Worm (Caenorhabditis elegans) whole organism, young adult: ENCODE results near the gene rps-24.
A peak's percentile ranks its signal among the peaks of the same experiment; 100 is the strongest.

Source experiments
- B0336.3 ChIP-seq: fragments of 200-800 bp; sonication (Bioruptor generic); IDR thresholded peaks from 2 replicates; pipeline ENCODE4 v1.3.6; 2022; ENCODE audit warnings: missing genetic modification characterization, missing compliant biosample characterization
- D2030.7 ChIP-seq: fragments of 200-800 bp; sonication (Bioruptor generic); IDR thresholded peaks from 2 replicates; pipeline ENCODE4 v1.3.6; 2022; ENCODE audit warnings: missing genetic modification reagents, missing genetic modification characterization, missing compliant biosample characterization
- F10E7.11 ChIP-seq: sonication (generic microtip); optimal IDR thresholded peaks from 2 replicates; lab custom pipeline; 2017; ENCODE audit warnings: mild to moderate bottlenecking, missing genetic modification characterization, moderate library complexity, missing compliant biosample characterization
- F39B2.1 ChIP-seq: fragments of 200-800 bp; sonication (Bioruptor generic); IDR thresholded peaks from 2 replicates; pipeline ENCODE4 v1.3.6; 2022; ENCODE audit warnings: missing genetic modification reagents, missing genetic modification characterization, missing compliant biosample characterization
- F52B5.7 ChIP-seq: sonication (generic microtip); optimal IDR thresholded peaks from 2 replicates; lab custom pipeline; 2016; ENCODE audit warnings: mild to moderate bottlenecking, missing genetic modification characterization, missing compliant biosample characterization
- F57A8.1 ChIP-seq: fragments of 200-800 bp; sonication (Bioruptor generic); optimal IDR thresholded peaks from 2 replicates; lab custom pipeline; 2018; ENCODE audit warnings: mild to moderate bottlenecking, missing genetic modification characterization, moderate library complexity, missing compliant biosample characterization
- K11D2.4 ChIP-seq: fragments of 200-800 bp; sonication (Bioruptor generic); IDR thresholded peaks from 2 replicates; pipeline ENCODE4 v1.3.6; 2022; ENCODE audit warnings: missing genetic modification reagents, missing genetic modification characterization, missing compliant biosample characterization
- K12H6.12 ChIP-seq: fragments of 200-800 bp; sonication (Bioruptor generic); optimal IDR thresholded peaks from 2 replicates; lab custom pipeline; 2018; ENCODE audit warnings: mild to moderate bottlenecking, missing genetic modification characterization, missing compliant biosample characterization
- T26A5.8 ChIP-seq: sonication (generic microtip); optimal IDR thresholded peaks from 2 replicates; lab custom pipeline; 2016; ENCODE audit warnings: missing genetic modification characterization, missing compliant biosample characterization
- Y53G8AR.9 ChIP-seq: fragments of 200-800 bp; sonication (Bioruptor generic); conservative IDR thresholded peaks from 2 replicates; pipeline ENCODE4 v1.3.6; 2022; ENCODE audit warnings: missing genetic modification reagents, missing genetic modification characterization, missing compliant biosample characterization
- Y67H2A.10 ChIP-seq: fragments of 200-800 bp; sonication (Bioruptor generic); conservative IDR thresholded peaks from 2 replicates; pipeline ENCODE4 v1.3.6; 2022; ENCODE audit warnings: missing genetic modification reagents, missing genetic modification characterization, missing compliant biosample characterization
- Y95B8A.8 ChIP-seq: fragments of 200-800 bp; sonication (Bioruptor generic); IDR thresholded peaks from 2 replicates; pipeline ENCODE4 v1.3.6; 2022; ENCODE audit warnings: missing genetic modification reagents, missing genetic modification characterization, missing compliant biosample characterization
- ama-1 ChIP-seq, 3 experiments: fragments of 150-350 bp in 1 of 3; sonication (generic microtip) in 2 of 3; optimal IDR thresholded peaks; 2 replicates each; lab custom pipeline; 2014 to 2018; ENCODE audit warnings: missing biosample characterization in 2 of 3, missing genetic modification characterization in 2 of 3, missing genetic modification reagents in 2 of 3
- atf-7 ChIP-seq: sonication (generic microtip); optimal IDR thresholded peaks from 2 replicates; lab custom pipeline; 2017; ENCODE audit warnings: mild to moderate bottlenecking, missing genetic modification characterization, missing compliant biosample characterization
- athp-1 ChIP-seq: sonication (generic microtip); optimal IDR thresholded peaks from 2 replicates; lab custom pipeline; 2017; ENCODE audit warnings: mild to moderate bottlenecking, missing genetic modification characterization, missing compliant biosample characterization
- attf-5 ChIP-seq: fragments of 200-800 bp; sonication (Bioruptor generic); optimal IDR thresholded peaks from 2 replicates; lab custom pipeline; 2018; ENCODE audit warnings: mild to moderate bottlenecking, missing genetic modification characterization, missing compliant biosample characterization
- attf-6 ChIP-seq: fragments of 200-800 bp; sonication (Bioruptor generic); IDR thresholded peaks from 2 replicates; pipeline ENCODE4 v1.3.6; 2022; ENCODE audit warnings: missing genetic modification reagents, missing genetic modification characterization, missing compliant biosample characterization
- ccch-3 ChIP-seq: fragments of 200-800 bp; sonication (Bioruptor generic); optimal IDR thresholded peaks from 2 replicates; lab custom pipeline; 2018; ENCODE audit warnings: mild to moderate bottlenecking, missing genetic modification characterization, missing compliant biosample characterization
- cebp-1 ChIP-seq, 2 experiments: fragments of 200-800 bp in 1 of 2; sonication (Bioruptor generic) in 1 of 2; sonication (generic microtip) in 1 of 2; IDR thresholded peaks in 1 of 2; optimal IDR thresholded peaks in 1 of 2; 2 replicates each; pipeline versions ENCODE4 v1.3.6 to Lab custom; 2017 to 2022; ENCODE audit warnings: missing compliant biosample characterization in 2 of 2, missing genetic modification characterization in 2 of 2, mild to moderate bottlenecking in 1 of 2, missing genetic modification reagents in 1 of 2, moderate library complexity in 1 of 2
- ceh-100 ChIP-seq: fragments of 200-800 bp; sonication (Bioruptor generic); IDR thresholded peaks from 2 replicates; pipeline ENCODE4 v1.3.6; 2022; ENCODE audit warnings: missing genetic modification reagents, missing genetic modification characterization, missing compliant biosample characterization
- ceh-79 ChIP-seq: sonication (generic microtip); optimal IDR thresholded peaks from 2 replicates; lab custom pipeline; 2017; ENCODE audit warnings: mild to moderate bottlenecking, missing genetic modification characterization, missing compliant biosample characterization
- die-1 ChIP-seq: sonication (generic microtip); optimal IDR thresholded peaks from 2 replicates; lab custom pipeline; 2016; ENCODE audit warnings: missing genotype, mild to moderate bottlenecking, missing genetic modification characterization, missing compliant biosample characterization
- dox-1 ChIP-seq: fragments of 200-800 bp; sonication (Bioruptor generic); IDR thresholded peaks from 2 replicates; pipeline ENCODE4 v1.3.6; 2022; ENCODE audit warnings: missing genetic modification reagents, missing genetic modification characterization, missing compliant biosample characterization
- efl-1 ChIP-seq: fragments of 150-350 bp; optimal IDR thresholded peaks from 2 replicates; lab custom pipeline; 2014; ENCODE audit warnings: missing biosample characterization, missing genetic modification reagents, missing genetic modification characterization
- egl-18 ChIP-seq: fragments of 200-800 bp; sonication (Bioruptor generic); IDR thresholded peaks from 2 replicates; pipeline ENCODE4 v1.3.6; 2022; ENCODE audit warnings: missing genetic modification reagents, missing genetic modification characterization, missing compliant biosample characterization
- egrh-3 ChIP-seq: fragments of 200-800 bp; sonication (Bioruptor generic); IDR thresholded peaks from 2 replicates; pipeline ENCODE4 v1.3.6; 2022; ENCODE audit warnings: missing genetic modification reagents, missing genetic modification characterization, missing compliant biosample characterization
- gei-17 ChIP-seq: fragments of 200-800 bp; sonication (Bioruptor generic); optimal IDR thresholded peaks from 2 replicates; lab custom pipeline; 2018; ENCODE audit warnings: mild to moderate bottlenecking, missing genetic modification characterization, missing compliant biosample characterization
- hlh-12 ChIP-seq: sonication (generic microtip); optimal IDR thresholded peaks from 2 replicates; lab custom pipeline; 2016; ENCODE audit warnings: missing genetic modification characterization, missing compliant biosample characterization
- hmg-1.2 ChIP-seq: fragments of 200-800 bp; sonication (Bioruptor generic); IDR thresholded peaks from 2 replicates; pipeline ENCODE4 v1.3.6; 2022; ENCODE audit warnings: missing genetic modification reagents, missing genetic modification characterization, missing compliant biosample characterization
- hrde-1 ChIP-seq: sonication (generic microtip); optimal IDR thresholded peaks from 2 replicates; lab custom pipeline; 2016; ENCODE audit warnings: missing genetic modification characterization, mild to moderate bottlenecking, missing compliant biosample characterization, moderate library complexity, missing genotype, missing genetic modification reagents, borderline replicate concordance
- hsf-1 ChIP-seq: fragments of 200-800 bp; sonication (Bioruptor generic); IDR thresholded peaks from 2 replicates; pipeline ENCODE4 v1.3.6; 2022; ENCODE audit warnings: missing genetic modification reagents, missing genetic modification characterization, missing compliant biosample characterization
- lag-1 ChIP-seq: fragments of 200-800 bp; sonication (Bioruptor generic); IDR thresholded peaks from 2 replicates; pipeline ENCODE4 v1.3.6; 2022; ENCODE audit warnings: missing genetic modification reagents, missing genetic modification characterization, missing compliant biosample characterization
- let-607 ChIP-seq, 2 experiments: fragments of 200-800 bp in 1 of 2; sonication (Bioruptor generic) in 1 of 2; sonication (generic microtip) in 1 of 2; optimal IDR thresholded peaks; 2 replicates each; lab custom pipeline; 2016 to 2018; ENCODE audit warnings: mild to moderate bottlenecking in 2 of 2, missing compliant biosample characterization in 2 of 2, missing genetic modification characterization in 2 of 2, moderate library complexity in 2 of 2, missing genotype in 1 of 2
- lin-35 ChIP-seq, 3 experiments: fragments of 150-350 bp in 2 of 3; sonication (generic microtip) in 1 of 3; optimal IDR thresholded peaks; 2 replicates each; lab custom pipeline; 2014 to 2018; ENCODE audit warnings: missing biosample characterization in 3 of 3, missing genetic modification characterization in 3 of 3, missing genetic modification reagents in 3 of 3
- lin-40 ChIP-seq: sonication (generic microtip); optimal IDR thresholded peaks from 2 replicates; lab custom pipeline; 2016; ENCODE audit warnings: missing genetic modification characterization, mild to moderate bottlenecking, missing compliant biosample characterization, missing genotype, missing genetic modification reagents
- lin-54 ChIP-seq: fragments of 200-800 bp; sonication (Bioruptor generic); optimal IDR thresholded peaks from 2 replicates; lab custom pipeline; 2018; ENCODE audit warnings: mild to moderate bottlenecking, missing genetic modification characterization, missing compliant biosample characterization
- lsl-1 ChIP-seq: fragments of 200-800 bp; sonication (Bioruptor generic); optimal IDR thresholded peaks from 2 replicates; lab custom pipeline; 2018; ENCODE audit warnings: mild to moderate bottlenecking, missing genetic modification characterization, moderate library complexity, missing compliant biosample characterization
- madf-10 ChIP-seq: sonication (generic microtip); optimal IDR thresholded peaks from 2 replicates; lab custom pipeline; 2016; ENCODE audit warnings: mild to moderate bottlenecking, missing genetic modification characterization, missing compliant biosample characterization
- mcd-1 ChIP-seq: fragments of 200-800 bp; sonication (Bioruptor generic); IDR thresholded peaks from 2 replicates; pipeline ENCODE4 v1.3.6; 2022; ENCODE audit warnings: missing genetic modification reagents, missing genetic modification characterization, missing compliant biosample characterization
- mxl-1 ChIP-seq: sonication (generic microtip); optimal IDR thresholded peaks from 2 replicates; lab custom pipeline; 2016; ENCODE audit warnings: missing genetic modification characterization, missing compliant biosample characterization
- nhr-80 ChIP-seq: sonication (generic microtip); optimal IDR thresholded peaks from 2 replicates; lab custom pipeline; 2016; ENCODE audit warnings: missing genetic modification characterization, missing compliant biosample characterization
- pbrm-1 ChIP-seq: fragments of 200-800 bp; sonication (Bioruptor generic); IDR thresholded peaks from 2 replicates; pipeline ENCODE4 v1.3.6; 2022; ENCODE audit warnings: missing genetic modification reagents, missing genetic modification characterization, missing compliant biosample characterization
- sea-2 ChIP-seq: fragments of 200-800 bp; sonication (Bioruptor generic); IDR thresholded peaks from 2 replicates; pipeline ENCODE4 v1.3.6; 2022; ENCODE audit warnings: missing genetic modification characterization, missing compliant biosample characterization
- snpc-4 ChIP-seq, 5 experiments: fragments of 150-350 bp in 1 of 5; sonication (generic microtip) in 4 of 5; optimal IDR thresholded peaks; 2 replicates each; lab custom pipeline; 2014 to 2018; ENCODE audit warnings: missing genetic modification characterization in 5 of 5, missing biosample characterization in 3 of 5, antibody characterized with exemption in 2 of 5, mild to moderate bottlenecking in 2 of 5, missing compliant biosample characterization in 2 of 5, missing genotype in 2 of 5, moderate library complexity in 2 of 5, missing genetic modification reagents in 1 of 5
- tbx-9 ChIP-seq: sonication (generic microtip); optimal IDR thresholded peaks from 2 replicates; lab custom pipeline; 2016; ENCODE audit warnings: borderline replicate concordance, missing genetic modification characterization, inconsistent platforms, missing compliant biosample characterization

The rps-24 gene

DNA sequence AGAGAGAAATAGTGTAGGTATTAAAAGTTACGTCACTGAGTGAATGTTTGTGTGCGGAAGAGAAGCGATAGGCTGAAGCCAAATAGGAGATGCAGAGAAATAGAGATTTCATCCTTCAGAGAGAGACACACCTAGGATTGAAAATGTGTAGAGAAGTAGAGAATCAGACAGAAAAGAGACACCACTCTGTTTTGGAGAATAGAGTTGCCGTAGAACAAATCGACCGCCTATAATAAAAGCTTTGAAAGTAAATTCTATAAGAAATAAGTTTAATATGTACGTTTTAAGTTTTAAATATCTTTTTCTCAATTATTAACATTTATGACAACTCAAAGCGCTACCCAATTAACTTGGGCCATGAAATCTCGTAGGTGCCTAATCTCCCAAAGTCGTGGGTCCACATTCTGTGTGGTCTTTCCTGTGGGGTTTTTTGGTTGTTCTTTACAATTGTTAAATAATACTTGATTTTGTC, 24.8 kb downstream of the rps-24 start, which contains the start of gene T07A9.12:
Gene T07A9.12, plus strand, starts transcription at position 448 of the 472 bp plus-strand sequence.
- TF ChIP-seq snpc-4 (GFP tag; optimal IDR thresholded peaks at IDR 0.05; lab: Kevin White, UChicago) (no peak), snpc-4 (tag; optimal IDR thresholded peaks at IDR 0.05; lab: Kevin White, UChicago) (peak in 1 of 4 experiments; percentile 34), attf-6 (GFP tag; lab: Robert Waterston, UW) (no peak), let-607 (tag; optimal IDR thresholded peaks at IDR 0.05; lab: Kevin White, UChicago) (peak in 1 of 2 experiments; percentile 32), mcd-1 (GFP tag; lab: Robert Waterston, UW) (peak; percentile 45), K11D2.4 (GFP tag; lab: Robert Waterston, UW) (0 out of 2 replicates have a peak, but pooled peaks have one; percentile 13), hlh-12 (tag; lab: Kevin White, UChicago) (no peak), egrh-3 (GFP tag; lab: Robert Waterston, UW) (peak; percentile 21; the same call in 1 of the 2 replicates), Y67H2A.10 (GFP tag; lab: Robert Waterston, UW) (no peak), ceh-100 (peak; percentile 90), nhr-80 (tag; lab: Kevin White, UChicago) (peak; percentile 45), lin-40 (tag; lab: Kevin White, UChicago) (peak; percentile 72), lin-35 (GFP tag; optimal IDR thresholded peaks at IDR 0.05; lab: Kevin White, UChicago) (peak in 1 of 3 experiments; percentile 39), attf-5 (peak; percentile 83), cebp-1 (GFP tag; IDR thresholded peaks at IDR 0.05; lab: Robert Waterston, UW) (no peak), cebp-1 (tag; optimal IDR thresholded peaks at IDR 0.05; lab: Kevin White, UChicago) (peak; percentile 67), K12H6.12 (tag; lab: Kevin White, UChicago) (peak; percentile 75), madf-10 (tag; lab: Kevin White, UChicago) (peak; percentile 32), mxl-1 (no peak), lin-54 (GFP tag; lab: Kevin White, UChicago) (peak; percentile 2), hmg-1.2 (GFP tag; lab: Robert Waterston, UW) (peak; percentile 93)

DNA sequence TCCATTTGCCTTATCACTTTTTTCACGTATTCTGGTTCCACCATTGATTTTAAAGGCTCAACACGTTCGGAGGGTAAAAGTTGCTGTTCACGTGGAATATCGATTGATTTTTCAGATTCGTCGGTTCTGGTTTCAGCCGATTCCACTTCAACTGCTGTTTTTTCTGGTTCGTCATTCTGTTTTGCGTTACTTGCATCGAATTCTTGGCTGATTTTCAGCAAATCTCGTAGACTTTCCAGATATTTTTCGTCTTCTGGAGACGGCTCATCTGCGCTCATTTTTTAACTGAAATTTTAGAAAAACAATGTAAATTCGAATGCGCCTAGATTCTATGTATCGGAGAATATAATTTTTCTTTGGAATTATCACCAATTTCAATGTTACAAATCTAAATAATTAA, 34.0 kb downstream of the rps-24 start, which contains the start of gene eri-1:
Gene eri-1, minus strand, starts transcription at position 285 of the 400 bp plus-strand sequence.
- TF ChIP-seq pbrm-1 (GFP tag; lab: Robert Waterston, UW) = no peak
- TF ChIP-seq die-1 (tag; lab: Kevin White, UChicago) = no peak
- 0 out of 2 replicates have a peak, but pooled peaks have one; percentile 52 for TF ChIP-seq F39B2.1 (GFP tag; lab: Robert Waterston, UW)
- peak; percentile 78 for TF ChIP-seq B0336.3
- TF ChIP-seq F52B5.7 (tag; lab: Kevin White, UChicago) = peak; percentile 12
- no peak for TF ChIP-seq lag-1 (GFP tag; lab: Robert Waterston, UW)
- TF ChIP-seq F10E7.11 (tag; lab: Kevin White, UChicago) = peak; percentile 16
- TF ChIP-seq hrde-1 (tag; lab: Kevin White, UChicago) = peak; percentile 70
- 0 out of 2 replicates have a peak, but pooled peaks have one; percentile 32 for TF ChIP-seq D2030.7
- TF ChIP-seq lin-35 (GFP tag; optimal IDR thresholded peaks at IDR 0.05; lab: Kevin White, UChicago) = no peak
- peak; percentile 42 for TF ChIP-seq tbx-9
- TF ChIP-seq hsf-1 (GFP tag; lab: Robert Waterston, UW) = peak; percentile 50; the same call in 1 of the 2 replicates
- no peak; the same call in 1 of the 2 replicates for TF ChIP-seq cebp-1 (GFP tag; IDR thresholded peaks at IDR 0.05; lab: Robert Waterston, UW)
- peak; percentile 25 for TF ChIP-seq cebp-1 (tag; optimal IDR thresholded peaks at IDR 0.05; lab: Kevin White, UChicago)
- TF ChIP-seq efl-1 (GFP tag; lab: Kevin White, UChicago) = no peak
- no peak for TF ChIP-seq ccch-3 (GFP tag; lab: Kevin White, UChicago)
- TF ChIP-seq atf-7 (tag; lab: Kevin White, UChicago) = peak; percentile 28
- no peak for TF ChIP-seq ceh-79 (tag; lab: Kevin White, UChicago)
- TF ChIP-seq F57A8.1 (GFP tag; lab: Kevin White, UChicago) = no peak
- TF ChIP-seq athp-1 (tag; lab: Kevin White, UChicago) = peak; percentile 57
- TF ChIP-seq Y53G8AR.9 (GFP tag; lab: Robert Waterston, UW) = peak; percentile 37; the same call in 1 of the 2 replicates
- TF ChIP-seq gei-17 (GFP tag; lab: Kevin White, UChicago) = no peak
- no peak for TF ChIP-seq ama-1 (optimal IDR thresholded peaks at IDR 0.05; lab: Kevin White, UChicago)
- peak in 1 of 2 experiments; percentile 36 for TF ChIP-seq ama-1 (GFP tag; optimal IDR thresholded peaks at IDR 0.05; lab: Kevin White, UChicago)
- no peak for TF ChIP-seq Y95B8A.8
- peak; percentile 22 for TF ChIP-seq lsl-1 (GFP tag; lab: Kevin White, UChicago)
- TF ChIP-seq dox-1 (GFP tag; lab: Robert Waterston, UW) = peak; percentile 47; the same call in 1 of the 2 replicates
- no peak for TF ChIP-seq sea-2 (GFP tag; lab: Robert Waterston, UW)
- no peak for TF ChIP-seq egl-18 (GFP tag; lab: Robert Waterston, UW)
- peak; percentile 7 for TF ChIP-seq T26A5.8
